Fruit fly (Drosophila melanogaster): ENCODE results near the gene CG13994.

The CG13994 gene

DNA sequence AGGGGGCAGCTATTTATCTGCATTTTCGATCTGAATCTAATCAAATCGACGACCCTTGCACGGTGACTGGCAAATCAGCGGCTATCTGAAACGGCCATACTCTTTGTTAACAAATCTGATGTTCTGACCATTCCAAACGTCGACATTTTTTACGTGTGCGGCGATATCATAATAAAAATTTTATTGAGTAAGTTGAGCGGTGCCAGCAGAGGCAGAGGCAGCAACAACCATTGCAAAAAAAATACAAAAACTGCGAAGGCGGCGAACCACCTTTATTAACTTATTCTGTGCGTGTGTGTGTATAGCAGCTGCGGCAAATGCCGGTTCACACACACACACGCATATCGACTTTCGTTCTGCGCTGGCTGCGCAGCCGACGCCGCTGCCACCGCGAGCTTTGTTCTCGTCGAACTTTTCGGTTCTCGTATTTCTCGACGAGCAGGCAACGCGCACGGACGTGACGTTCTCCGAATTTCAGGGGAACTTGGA is 19.4 kb downstream of the CG13994 start, which contains the start of gene Kr-h1:
TSS of gene Kr-h1 (plus strand) at position 447 of the 489 bp plus-strand sequence.
- TF ChIP-seq dl (GFP tag; optimal IDR thresholded peaks at IDR 0.05; ENCODE audit: insufficient read depth in 1 of 2, partially characterized antibody in 2 of 2) (peak in 1 of 2 experiments; percentile 40), rgr (GFP tag; optimal IDR thresholded peaks at IDR 0.05) (no peak), Hr78 (GFP tag; optimal IDR thresholded peaks at IDR 0.05) (no peak), lola (GFP tag; optimal IDR thresholded peaks at IDR 0.05) (no peak), N (GFP tag; optimal IDR thresholded peaks at IDR 0.05) (no peak), dmrt93B (GFP tag; optimal IDR thresholded peaks at IDR 0.05) (no peak), tai (GFP tag; optimal IDR thresholded peaks at IDR 0.05) (peak; percentile 8), Jra (GFP tag; optimal IDR thresholded peaks at IDR 0.05) (no peak), Sp1 (GFP tag; optimal IDR thresholded peaks at IDR 0.05) (no peak), Dif (GFP tag; optimal IDR thresholded peaks at IDR 0.05; ENCODE audit: partially characterized antibody) (no peak), Myc (optimal IDR thresholded peaks at IDR 0.05) (no peak), ey (GFP tag; optimal IDR thresholded peaks at IDR 0.05) (no peak), brk (GFP tag; optimal IDR thresholded peaks at IDR 0.05) (peak; percentile 60), psq (GFP tag; optimal IDR thresholded peaks at IDR 0.05) (no peak), sv (GFP tag; optimal IDR thresholded peaks at IDR 0.05) (no peak), sage (GFP tag; optimal IDR thresholded peaks at IDR 0.05) (no peak), usp (GFP tag; optimal IDR thresholded peaks at IDR 0.05) (no peak), Abd-B (GFP tag; optimal IDR thresholded peaks at IDR 0.05) (no peak), br (GFP tag; optimal IDR thresholded peaks at IDR 0.05) (peak; percentile 26), CG9705 (GFP tag; optimal IDR thresholded peaks at IDR 0.05) (no peak), h (GFP tag; optimal IDR thresholded peaks at IDR 0.05) (peak; percentile 58), jim (GFP tag; optimal IDR thresholded peaks at IDR 0.05) (peak; percentile 81), fru (GFP tag; optimal IDR thresholded peaks at IDR 0.05) (peak; percentile 69), GATAd (GFP tag; optimal IDR thresholded peaks at IDR 0.05) (no peak), pan (optimal IDR thresholded peaks at IDR 0.05) (no peak), Dfd (GFP tag; optimal IDR thresholded peaks at IDR 0.05) (no peak), Hr83 (GFP tag; optimal IDR thresholded peaks at IDR 0.05; ENCODE audit: poor library complexity, severe bottlenecking) (peak; percentile 76), woc (GFP tag; optimal IDR thresholded peaks at IDR 0.05) (no peak), Mio (GFP tag; optimal IDR thresholded peaks at IDR 0.05) (no peak), CG32264 (GFP tag; optimal IDR thresholded peaks at IDR 0.05) (no peak), foxo (GFP tag; optimal IDR thresholded peaks at IDR 0.05) (no peak), CrebA (GFP tag; optimal IDR thresholded peaks at IDR 0.05; ENCODE audit: borderline replicate concordance) (peak; percentile 86), OdsH (GFP tag; optimal IDR thresholded peaks at IDR 0.05) (no peak), Hnf4 (GFP tag; optimal IDR thresholded peaks at IDR 0.05) (no peak), Rel (GFP tag; optimal IDR thresholded peaks at IDR 0.05) (peak; percentile 38), Rel (tag; optimal IDR thresholded peaks at IDR 0.05) (peak; percentile 58), HLH106 (tag; optimal IDR thresholded peaks at IDR 0.05) (peak; percentile 8), Vsx2 (GFP tag; optimal IDR thresholded peaks at IDR 0.05; ENCODE audit: partially characterized antibody) (no peak), dsf (GFP tag; optimal IDR thresholded peaks at IDR 0.05; ENCODE audit: borderline replicate concordance) (no peak)

DNA sequence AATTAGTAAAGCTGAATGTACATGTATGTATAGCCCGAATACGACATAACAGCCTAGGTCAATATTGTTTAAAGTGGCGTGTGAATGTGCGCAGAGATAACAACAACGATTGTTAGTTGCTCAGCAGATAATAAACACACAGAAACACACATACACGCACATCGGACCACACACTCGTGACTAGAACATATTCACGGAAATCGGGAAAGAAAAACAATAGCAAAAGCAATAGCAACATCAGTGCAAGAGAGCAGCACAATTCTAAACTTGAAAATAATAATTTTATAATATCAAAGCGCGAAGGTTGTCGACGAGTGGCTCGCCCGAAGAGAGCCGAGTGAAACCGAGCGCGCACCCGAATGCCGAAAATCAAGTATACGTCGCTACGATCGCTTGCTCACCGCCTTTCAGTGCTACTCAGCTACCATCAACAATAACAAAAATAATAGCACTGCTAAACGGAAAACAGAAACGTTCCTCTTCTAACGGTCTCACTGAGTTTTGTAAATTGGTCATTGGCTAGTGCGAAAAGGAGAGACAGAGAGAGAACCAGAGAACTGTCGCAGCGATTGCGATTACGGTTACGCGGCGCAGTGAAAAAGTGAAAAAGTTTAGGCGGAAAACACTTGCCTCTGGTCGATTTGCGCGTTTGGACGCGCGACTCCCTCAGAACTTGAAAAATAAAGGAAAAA is 20.3 kb downstream of the CG13994 start:
- TF ChIP-seq Rel (GFP tag; optimal IDR thresholded peaks at IDR 0.05) (no peak), Rel (tag; optimal IDR thresholded peaks at IDR 0.05) (peak; percentile 52), Abd-B (GFP tag; optimal IDR thresholded peaks at IDR 0.05) (no peak), jim (GFP tag; optimal IDR thresholded peaks at IDR 0.05) (no peak), Hr83 (GFP tag; optimal IDR thresholded peaks at IDR 0.05; ENCODE audit: poor library complexity, severe bottlenecking) (peak; percentile 34), brk (GFP tag; optimal IDR thresholded peaks at IDR 0.05) (peak; percentile 2), Vsx2 (GFP tag; optimal IDR thresholded peaks at IDR 0.05; ENCODE audit: partially characterized antibody) (peak; percentile 30), h (GFP tag; optimal IDR thresholded peaks at IDR 0.05) (peak; percentile 42), Jra (GFP tag; optimal IDR thresholded peaks at IDR 0.05) (peak; percentile 49), CrebA (GFP tag; optimal IDR thresholded peaks at IDR 0.05; ENCODE audit: borderline replicate concordance) (peak; percentile 62), sv (GFP tag; optimal IDR thresholded peaks at IDR 0.05) (no peak), Sp1 (GFP tag; optimal IDR thresholded peaks at IDR 0.05) (peak; percentile 16), psq (GFP tag; optimal IDR thresholded peaks at IDR 0.05) (peak; percentile 35), OdsH (GFP tag; optimal IDR thresholded peaks at IDR 0.05) (peak; percentile 29), br (GFP tag; optimal IDR thresholded peaks at IDR 0.05) (peak; percentile 57), dmrt93B (GFP tag; optimal IDR thresholded peaks at IDR 0.05) (no peak), Hnf4 (GFP tag; optimal IDR thresholded peaks at IDR 0.05) (peak; percentile 15), GATAd (GFP tag; optimal IDR thresholded peaks at IDR 0.05) (no peak), Dif (GFP tag; optimal IDR thresholded peaks at IDR 0.05; ENCODE audit: partially characterized antibody) (peak; percentile 52), rgr (GFP tag; optimal IDR thresholded peaks at IDR 0.05) (peak; percentile 27)
